Fruit fly (Drosophila melanogaster): ENCODE measurements around the gene Rbsn-5.

Rbsn-5 gene

DNA sequence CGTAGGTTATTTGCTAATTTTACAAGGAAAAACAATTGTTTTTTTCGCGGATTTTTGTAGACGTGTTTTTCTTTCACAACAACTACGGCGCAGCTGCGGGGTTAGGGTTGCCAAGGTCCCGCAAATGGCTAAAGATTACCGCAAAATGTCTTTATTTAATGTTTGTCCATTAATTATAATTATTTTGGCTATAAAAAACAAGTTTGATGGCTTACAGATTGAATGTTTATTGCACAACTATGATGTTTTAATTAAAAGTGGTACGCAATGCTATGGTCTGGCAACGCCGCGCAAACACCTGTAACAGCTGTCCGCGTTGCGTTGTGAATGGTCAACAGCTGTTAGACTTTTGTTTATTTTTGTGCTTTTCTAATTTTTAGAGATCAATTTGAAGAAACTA is 3.0 kb upstream of the Rbsn-5 start:
- no peak for TF ChIP-seq Smox (GFP tag; optimal IDR thresholded peaks at IDR 0.05)
- peak; percentile 92 for TF ChIP-seq Eip78C (GFP tag)
- no peak for TF ChIP-seq Hr38 (GFP tag; optimal IDR thresholded peaks at IDR 0.05)
- peak; percentile 45 for TF ChIP-seq CG8319 (GFP tag; optimal IDR thresholded peaks at IDR 0.05)
- TF ChIP-seq Eip93F (GFP tag; optimal IDR thresholded peaks at IDR 0.05): no peak
- TF ChIP-seq CG10631 (GFP tag; optimal IDR thresholded peaks at IDR 0.05): peak; percentile 58
- peak; percentile 76 for TF ChIP-seq CG3919 (GFP tag; optimal IDR thresholded peaks at IDR 0.05)
- peak; percentile 48 for TF ChIP-seq Ets21C (GFP tag; optimal IDR thresholded peaks at IDR 0.05)
- TF ChIP-seq svp (GFP tag): peak; percentile 73
- peak; percentile 71 for TF ChIP-seq Hr4 (GFP tag; optimal IDR thresholded peaks at IDR 0.05)
- TF ChIP-seq vri (GFP tag; optimal IDR thresholded peaks at IDR 0.05): peak; percentile 55
- peak; percentile 77 for TF ChIP-seq Eip75B (GFP tag; optimal IDR thresholded peaks at IDR 0.05)
- TF ChIP-seq fd85E (GFP tag; optimal IDR thresholded peaks at IDR 0.05): no peak
- peak; percentile 79 for TF ChIP-seq CG6163 (GFP tag; IDR thresholded peaks at IDR 0.05)
- TF ChIP-seq esn (GFP tag; optimal IDR thresholded peaks at IDR 0.05): peak; percentile 76
- TF ChIP-seq CG8632 (GFP tag; optimal IDR thresholded peaks at IDR 0.05): peak; percentile 10
- TF ChIP-seq Sox14 (GFP tag; optimal IDR thresholded peaks at IDR 0.05): peak; percentile 88
- TF ChIP-seq CG8119 (GFP tag; IDR thresholded peaks at IDR 0.05): peak; percentile 27; the same call in 1 of the 3 replicates
- peak; percentile 61 for TF ChIP-seq achi (GFP tag; optimal IDR thresholded peaks at IDR 0.05)
- peak; percentile 37 for TF ChIP-seq CG1621 (tag; optimal IDR thresholded peaks at IDR 0.05)
- TF ChIP-seq Lpt (GFP tag; optimal IDR thresholded peaks at IDR 0.05): no peak
- TF ChIP-seq CG16779 (tag; optimal IDR thresholded peaks at IDR 0.05): no peak
- TF ChIP-seq cyc (GFP tag; optimal IDR thresholded peaks at IDR 0.05): peak; percentile 74
- peak; percentile 33; the same call in 1 of the 2 replicates for TF ChIP-seq CG11294 (GFP tag; IDR thresholded peaks at IDR 0.05)
- TF ChIP-seq CG9139 (GFP tag; optimal IDR thresholded peaks at IDR 0.05): no peak
- TF ChIP-seq Sox15 (GFP tag; optimal IDR thresholded peaks at IDR 0.05): peak; percentile 40
- TF ChIP-seq ss (GFP tag; optimal IDR thresholded peaks at IDR 0.05): peak in 1 of 2 experiments; percentile 26
- peak; percentile 72 for TF ChIP-seq CG31627 (GFP tag; optimal IDR thresholded peaks at IDR 0.05)
- TF ChIP-seq Ets96B (tag; optimal IDR thresholded peaks at IDR 0.05): peak; percentile 47
- TF ChIP-seq CG6276 (GFP tag; optimal IDR thresholded peaks at IDR 0.05): peak; percentile 12
- peak; percentile 29 for TF ChIP-seq fd59A (GFP tag; optimal IDR thresholded peaks at IDR 0.05)
- TF ChIP-seq acj6 (GFP tag; optimal IDR thresholded peaks at IDR 0.05): peak; percentile 64
- no peak for TF ChIP-seq CG6808 (GFP tag; optimal IDR thresholded peaks at IDR 0.05)
- peak; percentile 27 for TF ChIP-seq CG6792 (GFP tag; optimal IDR thresholded peaks at IDR 0.05)
- TF ChIP-seq CG11762 (GFP tag; optimal IDR thresholded peaks at IDR 0.05; ENCODE audit: insufficient read depth): peak; percentile 36
- TF ChIP-seq eg (GFP tag; IDR thresholded peaks at IDR 0.05): peak; percentile 79
- peak; percentile 78 for TF ChIP-seq pdm3 (GFP tag; optimal IDR thresholded peaks at IDR 0.05)
- peak; percentile 49; the same call in 1 of the 2 replicates for TF ChIP-seq CG15336 (GFP tag; IDR thresholded peaks at IDR 0.05)
- peak; percentile 48 for TF ChIP-seq dac (GFP tag; optimal IDR thresholded peaks at IDR 0.05)
- peak; percentile 65 for TF ChIP-seq CG32006 (GFP tag; optimal IDR thresholded peaks at IDR 0.05)
- TF ChIP-seq spab (GFP tag; optimal IDR thresholded peaks at IDR 0.05): no peak
- peak; percentile 32 for TF ChIP-seq CG4318 (GFP tag; optimal IDR thresholded peaks at IDR 0.05)
- peak; percentile 53 for TF ChIP-seq dsx (GFP tag; optimal IDR thresholded peaks at IDR 0.05; ENCODE audit: poor library complexity, severe bottlenecking)
- peak; percentile 74 for TF ChIP-seq topi (GFP tag; optimal IDR thresholded peaks at IDR 0.05)
- TF ChIP-seq Hr39 (GFP tag; optimal IDR thresholded peaks at IDR 0.05): peak; percentile 71
- TF ChIP-seq CG34406 (GFP tag; optimal IDR thresholded peaks at IDR 0.05): peak; percentile 59
- TF ChIP-seq OdsH (GFP tag; optimal IDR thresholded peaks at IDR 0.05): peak; percentile 77
- peak; percentile 55 for TF ChIP-seq CG7368 (GFP tag; optimal IDR thresholded peaks at IDR 0.05)
- TF ChIP-seq CG10669 (GFP tag; optimal IDR thresholded peaks at IDR 0.05): peak; percentile 51
- peak; percentile 7 for TF ChIP-seq CG6854 (GFP tag; optimal IDR thresholded peaks at IDR 0.05)
- peak; percentile 72 for TF ChIP-seq CG3032 (tag; optimal IDR thresholded peaks at IDR 0.05)
- peak; percentile 37 for TF ChIP-seq CG11902 (GFP tag; optimal IDR thresholded peaks at IDR 0.05)

Data from whole organism, prepupa.